Worm (Caenorhabditis elegans) whole organism, mixed stage, embryonic: ENCODE results near the gene M02G9.4.

Experiments
- elt-3 ChIP-seq: fragments of 150-350 bp; optimal IDR thresholded peaks from 2 replicates; lab custom pipeline; 2014; ENCODE audit warnings: missing biosample characterization, missing genetic modification characterization
- lin-32 ChIP-seq: fragments of 200-800 bp; sonication (Bioruptor generic); optimal IDR thresholded peaks from 2 replicates; lab custom pipeline; 2018; ENCODE audit warnings: mild to moderate bottlenecking, missing genetic modification characterization, missing compliant biosample characterization
- lsy-2 ChIP-seq: fragments of 150-350 bp; optimal IDR thresholded peaks from 2 replicates; lab custom pipeline; 2014; ENCODE audit warnings: missing biosample characterization, missing genetic modification characterization
- mep-1 ChIP-seq: fragments of 150-350 bp; optimal IDR thresholded peaks from 2 replicates; lab custom pipeline; 2017; ENCODE audit warnings: missing biosample characterization, missing genetic modification reagents, missing genetic modification characterization, inconsistent platforms
- nhr-12 ChIP-seq: fragments of 150-350 bp; optimal IDR thresholded peaks from 2 replicates; lab custom pipeline; 2014; ENCODE audit warnings: missing biosample characterization, missing genetic modification characterization
- nhr-2 ChIP-seq: fragments of 150-350 bp; optimal IDR thresholded peaks from 2 replicates; lab custom pipeline; 2014; ENCODE audit warnings: missing biosample characterization, missing genetic modification characterization
- nhr-237 ChIP-seq: fragments of 150-350 bp; optimal IDR thresholded peaks from 2 replicates; lab custom pipeline; 2014; ENCODE audit warnings: missing biosample characterization, missing genetic modification characterization
- nhr-28 ChIP-seq: fragments of 150-350 bp; optimal IDR thresholded peaks from 2 replicates; lab custom pipeline; 2014; ENCODE audit warnings: missing biosample characterization, missing genetic modification characterization
- pha-4 ChIP-seq: fragments of 150-350 bp; optimal IDR thresholded peaks from 2 replicates; lab custom pipeline; 2018; ENCODE audit warnings: missing biosample characterization, missing genetic modification reagents, missing genetic modification characterization
- snpc-4 ChIP-seq: fragments of 150-350 bp; optimal IDR thresholded peaks from 2 replicates; lab custom pipeline; 2014; ENCODE audit warnings: missing biosample characterization, missing genetic modification characterization
- sptf-1 ChIP-seq: sonication (generic microtip); optimal IDR thresholded peaks from 2 replicates; lab custom pipeline; 2017; ENCODE audit warnings: mild to moderate bottlenecking, missing genetic modification characterization, moderate library complexity, missing compliant biosample characterization
- ztf-11 ChIP-seq: fragments of 150-350 bp; optimal IDR thresholded peaks from 2 replicates; lab custom pipeline; 2014; ENCODE audit warnings: missing biosample characterization, missing genetic modification characterization

DNA sequence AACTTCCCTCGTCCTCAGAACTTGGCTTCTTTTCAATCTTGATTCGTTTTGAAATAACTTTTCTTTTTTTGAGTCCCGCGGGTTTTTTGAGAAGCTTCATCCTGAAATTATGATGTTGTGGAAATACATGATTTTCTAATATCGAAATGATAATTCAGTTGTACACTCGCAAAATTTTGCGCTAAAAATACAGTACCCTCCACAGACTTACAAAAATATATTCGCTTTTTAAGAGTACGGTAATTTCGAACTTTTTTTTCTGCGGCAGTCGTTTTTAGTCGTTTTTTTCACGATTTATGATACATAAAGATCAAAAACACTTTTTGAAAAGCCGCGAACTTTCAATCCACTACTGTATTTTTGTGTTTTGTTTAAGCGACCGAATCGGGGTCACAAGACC is 27.9 kb downstream of the M02G9.4 start, which contains the start of gene pro-2:
- TF ChIP-seq nhr-237 (tag; lab: Kevin White, UChicago): no peak
- TF ChIP-seq mep-1 (tag; lab: Kevin White, UChicago): no peak
- TF ChIP-seq lin-32 (GFP tag; lab: Kevin White, UChicago): no peak
- no peak for TF ChIP-seq sptf-1 (tag; lab: Kevin White, UChicago)
- no peak for TF ChIP-seq ztf-11
- TF ChIP-seq nhr-28 (tag; lab: Kevin White, UChicago): no peak
- TF ChIP-seq snpc-4 (tag; lab: Kevin White, UChicago): no peak
- TF ChIP-seq pha-4: no peak
- no peak for TF ChIP-seq lsy-2
- no peak for TF ChIP-seq nhr-2
- TF ChIP-seq nhr-12 (tag; lab: Kevin White, UChicago): no peak
- no peak for TF ChIP-seq elt-3
